Fruit fly (Drosophila melanogaster) whole organism, embryonic: ENCODE data around the gene Fitm.

ENCODE experiments used
- B-H2 ChIP-seq: fragments of 200-800 bp; sonication (Bioruptor generic); optimal IDR thresholded peaks from 2 replicates; lab custom pipeline; 2018; ENCODE audit warnings: missing biosample characterization, mild to moderate bottlenecking, missing genetic modification characterization
- BEAF-32 ChIP-seq: fragments of 200-800 bp; sonication (Bioruptor generic); optimal IDR thresholded peaks from 3 replicates; lab custom pipeline; 2017; ENCODE audit warnings: missing biosample characterization, missing genetic modification characterization, mild to moderate bottlenecking, moderate library complexity, missing genetic modification reagents
- CG10147 ChIP-seq: fragments of 200-800 bp; sonication (Bioruptor generic); optimal IDR thresholded peaks from 2 replicates; lab custom pipeline; 2019; ENCODE audit warnings: missing biosample characterization, mild to moderate bottlenecking, missing genetic modification characterization, moderate library complexity
- CG10267 ChIP-seq: fragments of 200-800 bp; sonication (Bioruptor generic); optimal IDR thresholded peaks from 2 replicates; lab custom pipeline; 2018; ENCODE audit warnings: missing biosample characterization, mild to moderate bottlenecking, missing genetic modification characterization, moderate library complexity
- CG12391 ChIP-seq: fragments of 200-800 bp; sonication (Bioruptor generic); optimal IDR thresholded peaks from 3 replicates; lab custom pipeline; 2018; ENCODE audit warnings: missing biosample characterization, mild to moderate bottlenecking, missing genetic modification characterization, moderate library complexity
- CG13287 ChIP-seq: fragments of 200-800 bp; sonication (Bioruptor generic); IDR thresholded peaks from 2 replicates; pipeline ENCODE4 v1.3.6; 2022; ENCODE audit warnings: missing biosample characterization, missing genetic modification characterization; ENCODE audit not compliant: partially characterized antibody
- CG13624 ChIP-seq: fragments of 200-800 bp; sonication (Bioruptor generic); optimal IDR thresholded peaks from 2 replicates; lab custom pipeline; 2016; ENCODE audit warnings: missing biosample characterization, missing genetic modification characterization
- CG1529 ChIP-seq: fragments of 200-800 bp; sonication (Bioruptor generic); optimal IDR thresholded peaks from 3 replicates; lab custom pipeline; 2018; ENCODE audit warnings: missing biosample characterization, missing genetic modification characterization
- CG15514 ChIP-seq: fragments of 200-800 bp; sonication (Bioruptor generic); optimal IDR thresholded peaks from 3 replicates; lab custom pipeline; 2017; ENCODE audit warnings: missing biosample characterization, missing genetic modification characterization, mild to moderate bottlenecking, moderate library complexity, missing genetic modification reagents
- CG15601 ChIP-seq: fragments of 200-800 bp; sonication (Bioruptor generic); optimal IDR thresholded peaks from 3 replicates; lab custom pipeline; 2019; ENCODE audit warnings: missing biosample characterization, mild to moderate bottlenecking, missing genetic modification characterization, moderate library complexity
- CG17361 ChIP-seq: fragments of 200-800 bp; sonication (Bioruptor generic); IDR thresholded peaks from 3 replicates; pipeline ENCODE4 v1.3.6; 2022; ENCODE audit warnings: missing biosample characterization, missing genetic modification characterization
- CG1792 ChIP-seq: fragments of 200-800 bp; sonication (Bioruptor generic); optimal IDR thresholded peaks from 2 replicates; lab custom pipeline; 2016; ENCODE audit warnings: missing biosample characterization, missing genetic modification characterization
- CG2116 ChIP-seq: fragments of 200-800 bp; sonication (Bioruptor generic); optimal IDR thresholded peaks from 3 replicates; lab custom pipeline; 2018; ENCODE audit warnings: missing biosample characterization, mild to moderate bottlenecking, missing genetic modification characterization
- CG2129 ChIP-seq: fragments of 200-800 bp; sonication (Bioruptor generic); IDR thresholded peaks from 2 replicates; pipeline ENCODE4 v1.3.6; 2022; ENCODE audit warnings: missing biosample characterization, missing genetic modification characterization; ENCODE audit not compliant: partially characterized antibody
- CG34224 ChIP-seq: fragments of 200-800 bp; sonication (Bioruptor generic); IDR thresholded peaks from 3 replicates; pipeline ENCODE4 v1.3.6; 2022; ENCODE audit warnings: missing biosample characterization, missing genetic modification characterization; ENCODE audit not compliant: partially characterized antibody
- CG3726 ChIP-seq: fragments of 200-800 bp; sonication (Bioruptor generic); IDR thresholded peaks from 3 replicates; pipeline ENCODE4, ENCODE4 v1.3.6; 2022; ENCODE audit warnings: missing biosample characterization, missing genetic modification characterization
- CG4360 ChIP-seq: fragments of 200-800 bp; sonication (Bioruptor generic); IDR thresholded peaks from 2 replicates; pipeline ENCODE4 v1.3.6; 2022; ENCODE audit warnings: missing biosample characterization, missing genetic modification characterization
- CG7963 ChIP-seq: fragments of 200-800 bp; sonication (Bioruptor generic); IDR thresholded peaks from 3 replicates; pipeline ENCODE4 v1.3.6; 2022; ENCODE audit warnings: missing biosample characterization, missing genetic modification characterization; ENCODE audit not compliant: partially characterized antibody
- CTCF ChIP-seq: fragments of 200-800 bp; sonication (Bioruptor generic); optimal IDR thresholded peaks from 2 replicates; lab custom pipeline; 2017; ENCODE audit warnings: missing biosample characterization, mild to moderate bottlenecking, missing genetic modification characterization, moderate library complexity
- Dp ChIP-seq: fragments of 200-800 bp; sonication (Bioruptor generic); optimal IDR thresholded peaks from 2 replicates; lab custom pipeline; 2018; ENCODE audit warnings: missing biosample characterization, mild to moderate bottlenecking, missing genetic modification characterization, moderate library complexity
- Dref ChIP-seq: fragments of 200-800 bp; sonication (Bioruptor generic); IDR thresholded peaks from 2 replicates; pipeline ENCODE4 v1.3.6; 2022; ENCODE audit warnings: missing biosample characterization, missing genetic modification characterization
- E2f2 ChIP-seq: fragments of 200-800 bp; sonication (Bioruptor generic); IDR thresholded peaks from 2 replicates; pipeline ENCODE4 v1.3.6; 2022; ENCODE audit warnings: missing biosample characterization, missing genetic modification characterization
- Ets97D ChIP-seq: fragments of 200-800 bp; sonication (Bioruptor generic); optimal IDR thresholded peaks from 3 replicates; lab custom pipeline; 2016; ENCODE audit warnings: missing biosample characterization, missing genetic modification characterization
- HmgZ ChIP-seq: fragments of 200-800 bp; sonication (Bioruptor generic); optimal IDR thresholded peaks from 2 replicates; lab custom pipeline; 2018; ENCODE audit warnings: missing biosample characterization, mild to moderate bottlenecking, missing genetic modification characterization
- Hr78 ChIP-seq, 2 experiments: fragments of 200-800 bp in 1 of 2; fragments of >200 bp in 1 of 2; sonication (Bioruptor generic) in 1 of 2; optimal IDR thresholded peaks; 2 replicates each; lab custom pipeline; 2017 to 2019; ENCODE audit warnings: missing biosample characterization in 2 of 2, missing genetic modification characterization in 2 of 2, mild to moderate bottlenecking in 1 of 2, moderate library complexity in 1 of 2
- Lhr ChIP-seq: fragments of 200-800 bp; sonication (Bioruptor generic); optimal IDR thresholded peaks from 3 replicates; lab custom pipeline; 2017; ENCODE audit warnings: mild to moderate bottlenecking, missing biosample characterization, missing genetic modification reagents, missing genetic modification characterization
- Myb ChIP-seq: fragments of 200-800 bp; sonication (Bioruptor generic); optimal IDR thresholded peaks from 2 replicates; lab custom pipeline; 2016; ENCODE audit warnings: missing biosample characterization, missing genetic modification characterization
- NC2α ChIP-seq: fragments of 200-800 bp; sonication (Bioruptor generic); optimal IDR thresholded peaks from 2 replicates; lab custom pipeline; 2016; ENCODE audit warnings: missing biosample characterization, missing genetic modification characterization
- Nf-YC ChIP-seq: fragments of 200-800 bp; optimal IDR thresholded peaks from 3 replicates; lab custom pipeline; 2019; ENCODE audit warnings: missing biosample characterization, mild to moderate bottlenecking, missing genetic modification characterization, moderate library complexity
- Pdp1 ChIP-seq, 2 experiments: fragments of 200-800 bp; sonication (Bioruptor generic); optimal IDR thresholded peaks; 3 replicates each; lab custom pipeline; 2016; ENCODE audit warnings: missing biosample characterization in 2 of 2, missing genetic modification characterization in 2 of 2, mild to moderate bottlenecking in 1 of 2, moderate library complexity in 1 of 2
- Sry-δ ChIP-seq: fragments of 200-800 bp; sonication (Bioruptor generic); optimal IDR thresholded peaks from 2 replicates; lab custom pipeline; 2016; ENCODE audit warnings: missing biosample characterization, missing genetic modification characterization
- Stat92E ChIP-seq, 3 experiments: fragments of >200 bp in 2 of 3; fragments of 200-800 bp in 1 of 3; sonication (Bioruptor generic) in 1 of 3; optimal IDR thresholded peaks; 2 replicates each; lab custom pipeline; 2017 to 2019; ENCODE audit warnings: missing biosample characterization in 3 of 3, missing genetic modification characterization in 3 of 3, mild to moderate bottlenecking in 1 of 3, moderate library complexity in 1 of 3
- ash1 ChIP-seq: fragments of 200-800 bp; sonication (Bioruptor generic); optimal IDR thresholded peaks from 2 replicates; lab custom pipeline; 2018; ENCODE audit warnings: missing biosample characterization, mild to moderate bottlenecking, missing genetic modification characterization
- ato ChIP-seq: fragments of 200-800 bp; sonication (Bioruptor generic); IDR thresholded peaks from 2 replicates; pipeline ENCODE4 v1.3.6; 2022; ENCODE audit warnings: missing biosample characterization, missing genetic modification characterization; ENCODE audit not compliant: partially characterized antibody
- bcd ChIP-seq: fragments of 200-800 bp; sonication (Bioruptor generic); optimal IDR thresholded peaks from 2 replicates; lab custom pipeline; 2017; ENCODE audit warnings: missing biosample characterization, mild to moderate bottlenecking, missing genetic modification characterization
- dan ChIP-seq: fragments of 200-800 bp; sonication (Bioruptor generic); IDR thresholded peaks from 2 replicates; pipeline ENCODE4 v1.3.6; 2022; ENCODE audit warnings: missing biosample characterization, missing genetic modification characterization
- exex ChIP-seq: fragments of 200-800 bp; sonication (Bioruptor generic); optimal IDR thresholded peaks from 4 replicates; lab custom pipeline; 2018; ENCODE audit warnings: missing biosample characterization, mild to moderate bottlenecking, missing genetic modification characterization, moderate library complexity
- knrl ChIP-seq: fragments of 200-800 bp; sonication (Bioruptor generic); IDR thresholded peaks from 3 replicates; pipeline ENCODE4 v1.3.6; 2022; ENCODE audit warnings: missing biosample characterization, missing genetic modification characterization; ENCODE audit not compliant: partially characterized antibody
- oc ChIP-seq: fragments of 200-800 bp; sonication (Bioruptor generic); optimal IDR thresholded peaks from 2 replicates; lab custom pipeline; 2018; ENCODE audit warnings: missing biosample characterization, mild to moderate bottlenecking, missing genetic modification characterization, moderate library complexity
- phol ChIP-seq: fragments of 200-800 bp; sonication (Bioruptor generic); optimal IDR thresholded peaks from 3 replicates; lab custom pipeline; 2018; ENCODE audit warnings: missing biosample characterization, mild to moderate bottlenecking, missing genetic modification characterization, moderate library complexity
- pzg ChIP-seq: fragments of 200-800 bp; sonication (Bioruptor generic); optimal IDR thresholded peaks from 3 replicates; lab custom pipeline; 2018; ENCODE audit warnings: missing biosample characterization, mild to moderate bottlenecking, missing genetic modification characterization, moderate library complexity
- scrt ChIP-seq: fragments of 200-800 bp; sonication (Bioruptor generic); optimal IDR thresholded peaks from 2 replicates; lab custom pipeline; 2018; ENCODE audit warnings: missing biosample characterization, mild to moderate bottlenecking, missing genetic modification characterization, moderate library complexity
- sna ChIP-seq: fragments of 200-800 bp; sonication (Bioruptor generic); IDR thresholded peaks from 2 replicates; pipeline ENCODE4 v1.3.6; 2022; ENCODE audit warnings: missing biosample characterization, missing genetic modification characterization; ENCODE audit not compliant: partially characterized antibody
- stwl ChIP-seq: fragments of 200-800 bp; sonication (Bioruptor generic); optimal IDR thresholded peaks from 3 replicates; lab custom pipeline; 2018; ENCODE audit warnings: missing biosample characterization, mild to moderate bottlenecking, missing genetic modification characterization, moderate library complexity
- unc-4 ChIP-seq: fragments of 200-800 bp; sonication (Bioruptor generic); IDR thresholded peaks from 2 replicates; pipeline ENCODE4 v1.3.6; 2022; ENCODE audit warnings: missing biosample characterization, missing genetic modification characterization; ENCODE audit not compliant: partially characterized antibody
- vnd ChIP-seq: fragments of 200-800 bp; sonication (Bioruptor generic); IDR thresholded peaks from 3 replicates; pipeline ENCODE4 v1.3.6; 2022; ENCODE audit warnings: missing biosample characterization, missing genetic modification characterization; ENCODE audit not compliant: partially characterized antibody
- vvl ChIP-seq: fragments of 200-800 bp; sonication (Bioruptor generic); IDR thresholded peaks from 2 replicates; pipeline ENCODE4 v1.3.6; 2022; ENCODE audit warnings: missing biosample characterization, missing genetic modification characterization

Fitm gene

DNA sequence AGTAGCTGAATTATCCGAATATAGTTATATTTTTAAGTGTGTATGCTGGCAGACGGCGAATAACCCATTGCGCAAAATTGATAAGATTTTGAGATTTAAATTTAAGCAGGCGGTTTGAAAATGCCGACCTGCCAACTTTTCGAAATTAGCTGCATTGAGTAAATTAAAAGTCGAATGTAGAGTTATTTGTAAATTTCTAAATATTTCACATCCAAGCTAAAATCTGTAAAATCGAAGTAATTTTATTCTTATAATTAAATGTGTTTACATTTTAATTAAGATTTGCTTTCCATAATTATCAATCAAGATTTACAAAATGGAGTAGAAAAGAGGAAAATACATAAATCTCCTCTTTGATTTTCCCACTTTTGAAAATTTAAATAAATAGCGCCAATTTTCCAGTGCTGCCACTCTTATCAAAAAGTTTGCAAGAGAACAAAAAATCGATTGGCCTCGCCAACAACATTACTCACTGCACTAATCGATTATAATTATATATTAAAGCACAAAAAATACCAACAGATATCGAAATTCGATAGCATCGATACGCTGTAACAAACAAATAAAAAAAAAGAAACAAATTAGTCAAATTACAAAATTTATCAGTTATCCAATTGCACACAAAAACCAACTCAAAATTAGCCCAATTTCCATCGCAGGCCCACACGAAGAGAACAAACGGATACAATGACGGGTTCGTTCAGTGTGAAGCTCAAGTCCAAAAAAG is 12.0 kb downstream of the Fitm start, which contains the start of gene Yod1 (continued):
- TF ChIP-seq bcd (GFP tag; lab: Kevin White, UChicago) = no peak
- peak; percentile 51 for TF ChIP-seq Lhr
- TF ChIP-seq BEAF-32 (GFP tag; lab: Kevin White, UChicago) = peak; percentile 68
- no peak for TF ChIP-seq ash1 (GFP tag; lab: Kevin White, UChicago)
- no peak for TF ChIP-seq dan
- peak; percentile 97 for TF ChIP-seq stwl (tag; lab: Kevin White, UChicago)
- TF ChIP-seq B-H2 = no peak
- TF ChIP-seq Sry-δ (GFP tag; lab: Kevin White, UChicago) = peak; percentile 47
- peak in 1 of 2 experiments; percentile 65 for TF ChIP-seq Hr78 (GFP tag; optimal IDR thresholded peaks at IDR 0.05; lab: Kevin White, UChicago)
- TF ChIP-seq Nf-YC (tag; lab: Kevin White, UChicago) = peak; percentile 17
- peak; percentile 36 for TF ChIP-seq Ets97D (GFP tag; lab: Kevin White, UChicago)
- no peak for TF ChIP-seq CG3726 (GFP tag; lab: Robert Waterston, UW)
- TF ChIP-seq CG13287 (GFP tag; lab: Robert Waterston, UW) = peak; percentile 83
- TF ChIP-seq CG15601 (tag; lab: Kevin White, UChicago) = peak; percentile 47
- peak; percentile 42; the same call in 1 of the 2 replicates for TF ChIP-seq CG4360 (GFP tag; lab: Robert Waterston, UW)
- TF ChIP-seq CG10267 (tag; lab: Kevin White, UChicago) = peak; percentile 46
- TF ChIP-seq Pdp1 (GFP tag; optimal IDR thresholded peaks at IDR 0.05; lab: Kevin White, UChicago) = peak in 1 of 2 experiments; percentile 67
- TF ChIP-seq exex (tag; lab: Kevin White, UChicago) = peak; percentile 16
- peak; percentile 98 for TF ChIP-seq E2f2 (GFP tag; lab: Robert Waterston, UW)
- peak; percentile 62 for TF ChIP-seq knrl
- TF ChIP-seq Dref (GFP tag; lab: Robert Waterston, UW) = peak; percentile 94
- peak; percentile 64 for TF ChIP-seq CG15514 (GFP tag; lab: Kevin White, UChicago)
- peak; percentile 18 for TF ChIP-seq CG12391
- peak; percentile 96 for TF ChIP-seq Dp
- peak; percentile 93 for TF ChIP-seq CG2116 (GFP tag; lab: Kevin White, UChicago)
- TF ChIP-seq CTCF (GFP tag; lab: Kevin White, UChicago) = peak; percentile 63
- TF ChIP-seq CG1792 = no peak
- TF ChIP-seq scrt (GFP tag; lab: Kevin White, UChicago) = no peak
- TF ChIP-seq HmgZ (tag; lab: Kevin White, UChicago) = peak; percentile 25
- TF ChIP-seq CG17361 (GFP tag; lab: Robert Waterston, UW) = peak; percentile 32; the same call in 1 of the 3 replicates
- peak; percentile 73 for TF ChIP-seq CG7963 (GFP tag; lab: Robert Waterston, UW)
- TF ChIP-seq Myb (GFP tag; lab: Kevin White, UChicago) = peak; percentile 86
- peak; percentile 21; the same call in 1 of the 2 replicates for TF ChIP-seq CG2129 (GFP tag; lab: Robert Waterston, UW)
- no peak for TF ChIP-seq CG13624
- TF ChIP-seq CG34224 (GFP tag; lab: Robert Waterston, UW) = peak; percentile 87
- no peak for TF ChIP-seq CG10147 (GFP tag; lab: Kevin White, UChicago)
- TF ChIP-seq NC2α (GFP tag; lab: Kevin White, UChicago) = no peak
- peak; percentile 63 for TF ChIP-seq pzg (GFP tag; lab: Kevin White, UChicago)
- no peak for TF ChIP-seq CG1529
- TF ChIP-seq Stat92E (GFP tag; optimal IDR thresholded peaks at IDR 0.05; lab: Kevin White, UChicago) = peak in 1 of 3 experiments; percentile 12
- TF ChIP-seq vvl = no peak
- no peak for TF ChIP-seq oc (tag; lab: Kevin White, UChicago)
- TF ChIP-seq unc-4 (GFP tag; lab: Robert Waterston, UW) = peak; percentile 76
- peak; percentile 79 for TF ChIP-seq vnd (GFP tag; lab: Robert Waterston, UW)
- TF ChIP-seq ato (GFP tag; lab: Robert Waterston, UW) = peak; percentile 76
- peak; percentile 77 for TF ChIP-seq sna (GFP tag; lab: Robert Waterston, UW)
- TF ChIP-seq phol (tag; lab: Kevin White, UChicago) = peak; percentile 28
